Fruit fly (Drosophila melanogaster) S2 (cell line): ENCODE measurements around the gene GAA1.

Source experiments
- CG8478 ChIP-seq: fragments of >200 bp; optimal IDR thresholded peaks from 2 replicates; lab custom pipeline; 2018
- CTCF ChIP-seq, 2 experiments: fragments of >200 bp; optimal IDR thresholded peaks; 2 replicates each; lab custom pipeline; 2018

DNA sequence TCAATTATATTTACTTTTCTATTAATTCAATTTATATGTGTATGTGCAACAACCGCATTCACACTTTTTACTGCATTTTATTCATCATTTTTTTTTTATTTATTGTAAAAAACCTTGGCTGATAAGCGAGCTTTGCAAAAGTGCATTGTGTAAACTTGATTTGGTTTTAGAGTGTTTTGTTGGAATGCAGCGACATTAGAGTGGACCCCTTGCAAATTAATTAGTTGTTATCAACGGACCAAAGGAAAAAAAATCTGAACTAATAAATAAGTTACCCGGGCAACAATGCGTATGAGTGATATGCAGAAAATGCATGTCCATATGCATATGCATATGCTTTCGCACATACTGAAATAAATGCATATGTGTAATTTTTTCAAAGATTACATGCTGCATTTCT, 47.8 kb upstream of the GAA1 start:
- TF ChIP-seq CG8478 (no peak), CTCF (optimal IDR thresholded peaks at IDR 0.05; lab: Kevin White, UChicago) (no peak)
